Fruit fly (Drosophila melanogaster): Measurements from ENCODE around the gene CG32982.

dm6 chr2L:9164797-9165196, 39.3 kb downstream of the CG32982 start:
- no peak for TF ChIP-seq bowl (GFP tag; IDR thresholded peaks at IDR 0.05)
- no peak for TF ChIP-seq da (GFP tag; optimal IDR thresholded peaks at IDR 0.05)
- no peak for TF ChIP-seq Sox102F (GFP tag; optimal IDR thresholded peaks at IDR 0.05)
- no peak for TF ChIP-seq luna (GFP tag; optimal IDR thresholded peaks at IDR 0.05)
- no peak for TF ChIP-seq Blimp-1 (GFP tag; optimal IDR thresholded peaks at IDR 0.05)
- no peak for TF ChIP-seq ttk (GFP tag; IDR thresholded peaks at IDR 0.05)
- no peak for TF ChIP-seq CG10565 (GFP tag; optimal IDR thresholded peaks at IDR 0.05)
- no peak for TF ChIP-seq vfl (GFP tag; optimal IDR thresholded peaks at IDR 0.05)
- no peak for TF ChIP-seq CG11560 (tag; IDR thresholded peaks at IDR 0.05)
- no peak for TF ChIP-seq z (GFP tag; IDR thresholded peaks at IDR 0.05)
- no peak for TF ChIP-seq YL-1 (GFP tag; optimal IDR thresholded peaks at IDR 0.05)
- TF ChIP-seq Neu2 (GFP tag; optimal IDR thresholded peaks at IDR 0.05; ENCODE audit: borderline replicate concordance): no peak
- no peak for TF ChIP-seq Fer1 (GFP tag; optimal IDR thresholded peaks at IDR 0.05)

All from whole organism, embryonic.